Worm (Caenorhabditis elegans): Measurements from ENCODE around the gene C49C8.3.

Gene C49C8.3

ce11 chrIV:8597504-8597903, 47.0 kb upstream of the C49C8.3 start (continued):
- no peak for TF ChIP-seq nhr-12 (tag; optimal IDR thresholded peaks at IDR 0.05)
- TF ChIP-seq C34F6.9 (tag; optimal IDR thresholded peaks at IDR 0.05): peak; percentile 54
- TF ChIP-seq mab-5 (tag; optimal IDR thresholded peaks at IDR 0.05): no peak
- peak; percentile 52 for TF ChIP-seq sma-9 (GFP tag; optimal IDR thresholded peaks at IDR 0.05)
- no peak for TF ChIP-seq sma-9 (tag; optimal IDR thresholded peaks at IDR 0.05)
- TF ChIP-seq zag-1 (tag; optimal IDR thresholded peaks at IDR 0.05): no peak
- no peak for TF ChIP-seq lin-11 (tag; optimal IDR thresholded peaks at IDR 0.05)
- peak; percentile 5 for TF ChIP-seq crh-2 (tag; optimal IDR thresholded peaks at IDR 0.05)
- no peak for TF ChIP-seq R02D3.7 (tag; optimal IDR thresholded peaks at IDR 0.05)
- peak; percentile 1 for TF ChIP-seq blmp-1 (tag; optimal IDR thresholded peaks at IDR 0.05; ENCODE audit: insufficient read depth)
- TF ChIP-seq lsy-2 (tag; optimal IDR thresholded peaks at IDR 0.05): peak; percentile 8 to 57
- no peak for TF ChIP-seq mdl-1 (tag; optimal IDR thresholded peaks at IDR 0.05)

- TF ChIP-seq snpc-4 (tag; optimal IDR thresholded peaks at IDR 0.05) (no peak), lin-39 (tag; optimal IDR thresholded peaks at IDR 0.05) (no peak), sma-9 (GFP tag; optimal IDR thresholded peaks at IDR 0.05) (peak; percentile 6), sma-9 (tag; optimal IDR thresholded peaks at IDR 0.05) (no peak)
Observed at ce11 chrIV:8600712-8601330, 43.7 kb upstream of the C49C8.3 start, which contains the start of gene Y59H11AR.4. Y59H11AR.4 (minus strand) TSS chrIV:8600762.

DNA sequence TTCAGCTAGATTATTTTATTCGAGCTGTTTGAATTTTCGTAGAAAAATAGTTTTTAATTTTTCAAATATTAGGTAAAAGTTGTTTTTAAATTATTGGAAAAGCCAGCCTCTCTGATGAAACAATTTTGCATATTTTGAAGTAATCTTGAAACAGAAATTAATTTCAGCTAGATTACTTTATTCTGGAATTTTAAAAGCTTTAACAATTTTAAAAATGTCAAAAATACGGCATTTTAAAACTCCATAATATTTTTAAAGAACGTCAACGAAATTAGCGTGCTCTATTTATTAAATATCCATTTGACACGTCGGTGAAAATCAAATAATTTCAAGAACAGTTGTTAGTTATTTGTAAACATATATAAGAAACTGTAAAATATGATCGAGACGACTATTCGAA, 41.7 kb upstream of the C49C8.3 start, which contains the start of gene Y59H11AR.10:
Y59H11AR.10 (plus strand) TSS at position 301 of the 400 bp plus-strand sequence.
- no peak for TF ChIP-seq lsy-2 (tag; optimal IDR thresholded peaks at IDR 0.05)
- no peak for TF ChIP-seq nhr-12 (tag; optimal IDR thresholded peaks at IDR 0.05)
- no peak for TF ChIP-seq nhr-77 (tag; optimal IDR thresholded peaks at IDR 0.05)
- no peak for TF ChIP-seq ZK546.5 (tag; optimal IDR thresholded peaks at IDR 0.05)
- TF ChIP-seq nhr-21 (tag; optimal IDR thresholded peaks at IDR 0.05): no peak
- no peak for TF ChIP-seq nhr-23 (tag; optimal IDR thresholded peaks at IDR 0.05)
- no peak for TF ChIP-seq crh-2 (tag; optimal IDR thresholded peaks at IDR 0.05)
- TF ChIP-seq sem-4 (tag; optimal IDR thresholded peaks at IDR 0.05): no peak

DNA sequence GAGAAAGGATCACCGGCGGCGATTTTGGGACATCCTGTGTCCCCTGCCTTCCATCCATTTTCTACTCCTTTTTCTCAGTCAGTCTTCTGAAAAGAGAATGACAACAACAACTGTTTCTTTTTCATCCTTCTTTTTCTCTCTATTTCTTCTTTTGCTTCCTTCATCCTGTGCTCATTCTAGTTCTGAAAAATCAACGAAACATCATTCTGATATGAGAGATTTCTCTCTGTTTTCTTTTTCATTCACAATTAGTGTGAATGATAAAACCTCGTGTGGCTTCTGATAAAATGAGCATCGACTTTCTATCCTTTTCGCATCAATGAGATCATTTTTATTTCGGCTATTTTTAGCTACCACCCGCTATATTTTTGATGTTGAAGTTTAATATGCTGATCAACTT, 39.3 kb upstream of the C49C8.3 start:
- no peak for TF ChIP-seq ceh-82 (tag; optimal IDR thresholded peaks at IDR 0.05)
- TF ChIP-seq elt-3 (tag; optimal IDR thresholded peaks at IDR 0.05): no peak
- TF ChIP-seq C34F6.9 (tag; optimal IDR thresholded peaks at IDR 0.05): peak; percentile 66
- TF ChIP-seq nhr-77 (tag; optimal IDR thresholded peaks at IDR 0.05): no peak
- TF ChIP-seq blmp-1 (tag; optimal IDR thresholded peaks at IDR 0.05; ENCODE audit: insufficient read depth): no peak
- TF ChIP-seq mdl-1 (tag; optimal IDR thresholded peaks at IDR 0.05): no peak
- TF ChIP-seq crh-2 (tag; optimal IDR thresholded peaks at IDR 0.05): no peak
- TF ChIP-seq aly-2 (tag; optimal IDR thresholded peaks at IDR 0.05): no peak
- TF ChIP-seq peb-1 (tag; optimal IDR thresholded peaks at IDR 0.05): no peak
- TF ChIP-seq F13H6.1 (tag; optimal IDR thresholded peaks at IDR 0.05): peak; percentile 33
- no peak for TF ChIP-seq sma-3 (GFP tag; optimal IDR thresholded peaks at IDR 0.05)
- no peak for TF ChIP-seq fos-1 (tag; optimal IDR thresholded peaks at IDR 0.05)
- TF ChIP-seq nhr-237 (tag; optimal IDR thresholded peaks at IDR 0.05): no peak
- no peak for TF ChIP-seq mab-5 (tag; optimal IDR thresholded peaks at IDR 0.05)
- no peak for TF ChIP-seq ztf-4 (tag; optimal IDR thresholded peaks at IDR 0.05)
- TF ChIP-seq ztf-11 (tag; optimal IDR thresholded peaks at IDR 0.05): no peak
- TF ChIP-seq nhr-25 (tag; optimal IDR thresholded peaks at IDR 0.05): no peak
- peak; percentile 67 for TF ChIP-seq sma-9 (GFP tag; optimal IDR thresholded peaks at IDR 0.05)
- TF ChIP-seq sma-9 (tag; optimal IDR thresholded peaks at IDR 0.05): no peak
- TF ChIP-seq mbf-1 (tag; optimal IDR thresholded peaks at IDR 0.05): no peak
- TF ChIP-seq nhr-11 (tag; optimal IDR thresholded peaks at IDR 0.05): no peak
- no peak for TF ChIP-seq snpc-4 (tag; optimal IDR thresholded peaks at IDR 0.05)
- TF ChIP-seq nhr-6 (tag; optimal IDR thresholded peaks at IDR 0.05): peak; percentile 13
- TF ChIP-seq nhr-129 (tag; optimal IDR thresholded peaks at IDR 0.05): peak; percentile 48
- no peak for TF ChIP-seq dmd-4 (tag; optimal IDR thresholded peaks at IDR 0.05)
- no peak for TF ChIP-seq skn-1 (tag; optimal IDR thresholded peaks at IDR 0.05)
- TF ChIP-seq lsy-2 (tag; optimal IDR thresholded peaks at IDR 0.05): peak in 1 of 2 experiments; percentile 49
- no peak for TF ChIP-seq unc-39 (tag; optimal IDR thresholded peaks at IDR 0.05)
